Fruit fly (Drosophila melanogaster) whole organism, embryonic: ENCODE results near the gene dbo.

Experiments
- CG10543 ChIP-seq: fragments of 200-800 bp; sonication (Bioruptor generic); optimal IDR thresholded peaks from 3 replicates; lab custom pipeline; 2017; ENCODE audit warnings: missing biosample characterization, mild to moderate bottlenecking, missing genetic modification characterization, moderate library complexity
- CG11398 ChIP-seq: fragments of 200-800 bp; sonication (Bioruptor generic); optimal IDR thresholded peaks from 2 replicates; lab custom pipeline; 2016; ENCODE audit warnings: missing biosample characterization, missing genetic modification characterization
- CG12104 ChIP-seq: fragments of 200-800 bp; sonication (Bioruptor generic); optimal IDR thresholded peaks from 3 replicates; lab custom pipeline; 2016; ENCODE audit warnings: missing biosample characterization, missing genetic modification characterization
- CG12299 ChIP-seq: fragments of 200-800 bp; sonication (Bioruptor generic); optimal IDR thresholded peaks from 2 replicates; lab custom pipeline; 2018; ENCODE audit warnings: missing biosample characterization, mild to moderate bottlenecking, missing genetic modification characterization
- CG13424 ChIP-seq: fragments of 200-800 bp; sonication (Bioruptor generic); optimal IDR thresholded peaks from 2 replicates; lab custom pipeline; 2019; ENCODE audit warnings: missing biosample characterization, mild to moderate bottlenecking, missing genetic modification characterization, moderate library complexity
- CG14441 ChIP-seq: fragments of 200-800 bp; sonication (Bioruptor generic); IDR thresholded peaks from 2 replicates; pipeline ENCODE4 v1.3.6; 2022; ENCODE audit warnings: missing biosample characterization, missing genetic modification characterization
- CG1529 ChIP-seq: fragments of 200-800 bp; sonication (Bioruptor generic); optimal IDR thresholded peaks from 3 replicates; lab custom pipeline; 2018; ENCODE audit warnings: missing biosample characterization, missing genetic modification characterization
- CG17802 ChIP-seq: fragments of 200-800 bp; sonication (Bioruptor generic); optimal IDR thresholded peaks from 2 replicates; lab custom pipeline; 2018; ENCODE audit warnings: missing biosample characterization, mild to moderate bottlenecking, missing genetic modification characterization, moderate library complexity
- CG1792 ChIP-seq: fragments of 200-800 bp; sonication (Bioruptor generic); optimal IDR thresholded peaks from 2 replicates; lab custom pipeline; 2016; ENCODE audit warnings: missing biosample characterization, missing genetic modification characterization
- CG2875 ChIP-seq: fragments of 200-800 bp; sonication (Bioruptor generic); optimal IDR thresholded peaks from 2 replicates; lab custom pipeline; 2017; ENCODE audit warnings: missing biosample characterization, mild to moderate bottlenecking, missing genetic modification characterization, missing genetic modification reagents
- CG30020 ChIP-seq: fragments of 200-800 bp; optimal IDR thresholded peaks from 2 replicates; lab custom pipeline; 2019; ENCODE audit warnings: missing biosample characterization, mild to moderate bottlenecking, missing genetic modification characterization, moderate library complexity
- CG31365 ChIP-seq: fragments of 200-800 bp; sonication (Bioruptor generic); optimal IDR thresholded peaks from 2 replicates; lab custom pipeline; 2018; ENCODE audit warnings: missing biosample characterization, mild to moderate bottlenecking, missing genetic modification characterization
- CG31441 ChIP-seq: fragments of 200-800 bp; sonication (Bioruptor generic); IDR thresholded peaks from 2 replicates; pipeline ENCODE4 v1.3.6; 2022; ENCODE audit warnings: missing biosample characterization, missing genetic modification characterization
- CG6654 ChIP-seq: fragments of 200-800 bp; sonication (Bioruptor generic); optimal IDR thresholded peaks from 2 replicates; lab custom pipeline; 2017; ENCODE audit warnings: missing biosample characterization, mild to moderate bottlenecking, missing genetic modification characterization
- CG7556 ChIP-seq: fragments of 200-800 bp; sonication (Bioruptor generic); optimal IDR thresholded peaks from 2 replicates; lab custom pipeline; 2017; ENCODE audit warnings: missing biosample characterization, mild to moderate bottlenecking, missing genetic modification characterization
- CG8924 ChIP-seq: fragments of 200-800 bp; optimal IDR thresholded peaks from 3 replicates; lab custom pipeline; 2019; ENCODE audit warnings: missing biosample characterization, mild to moderate bottlenecking, missing genetic modification characterization, moderate library complexity
- Dfd ChIP-seq, 2 experiments: fragments of >200 bp; optimal IDR thresholded peaks; 2 replicates each; lab custom pipeline; 2017; ENCODE audit warnings: missing biosample characterization in 2 of 2, missing genetic modification characterization in 2 of 2
- Dll ChIP-seq: fragments of 200-800 bp; sonication (Bioruptor generic); IDR thresholded peaks from 4 replicates; pipeline ENCODE4 v1.3.6; 2022; ENCODE audit warnings: missing biosample characterization, missing genetic modification characterization; ENCODE audit not compliant: partially characterized antibody
- Doc3 ChIP-seq: fragments of 200-800 bp; sonication (Bioruptor generic); IDR thresholded peaks from 3 replicates; pipeline ENCODE4 v1.3.6; 2022; ENCODE audit warnings: missing biosample characterization, missing genetic modification characterization; ENCODE audit not compliant: partially characterized antibody
- Drgx ChIP-seq: fragments of 200-800 bp; sonication (Bioruptor generic); IDR thresholded peaks from 2 replicates; pipeline ENCODE4 v1.3.6; 2022; ENCODE audit warnings: missing biosample characterization, missing genetic modification characterization
- E2f2 ChIP-seq: fragments of 200-800 bp; sonication (Bioruptor generic); IDR thresholded peaks from 2 replicates; pipeline ENCODE4 v1.3.6; 2022; ENCODE audit warnings: missing biosample characterization, missing genetic modification characterization
- Fer2 ChIP-seq: fragments of 200-800 bp; sonication (Bioruptor generic); optimal IDR thresholded peaks from 2 replicates; lab custom pipeline; 2018; ENCODE audit warnings: missing biosample characterization, mild to moderate bottlenecking, missing genetic modification characterization, moderate library complexity
- GATAe ChIP-seq: fragments of 200-800 bp; sonication (Bioruptor generic); conservative IDR thresholded peaks from 2 replicates; pipeline ENCODE4 v1.3.6; 2022; ENCODE audit warnings: missing biosample characterization, missing genetic modification characterization
- HmgZ ChIP-seq: fragments of 200-800 bp; sonication (Bioruptor generic); optimal IDR thresholded peaks from 2 replicates; lab custom pipeline; 2018; ENCODE audit warnings: missing biosample characterization, mild to moderate bottlenecking, missing genetic modification characterization
- Jarid2 ChIP-seq: fragments of 200-800 bp; sonication (Bioruptor generic); optimal IDR thresholded peaks from 3 replicates; lab custom pipeline; 2017; ENCODE audit warnings: mild to moderate bottlenecking, missing biosample characterization, missing genetic modification reagents, missing genetic modification characterization
- Nf-YA ChIP-seq: fragments of 200-800 bp; sonication (Bioruptor generic); IDR thresholded peaks from 2 replicates; pipeline ENCODE4 v1.3.6; 2022; ENCODE audit warnings: missing biosample characterization, missing genetic modification characterization
- Ptx1 ChIP-seq: fragments of 200-800 bp; sonication (Bioruptor generic); IDR thresholded peaks from 2 replicates; pipeline ENCODE4 v1.3.6; 2022; ENCODE audit warnings: missing biosample characterization, missing genetic modification characterization
- Scr ChIP-seq: fragments of 200-800 bp; sonication (Bioruptor generic); IDR thresholded peaks from 2 replicates; pipeline ENCODE4 v1.3.6; 2022; ENCODE audit warnings: missing biosample characterization, missing genetic modification characterization; ENCODE audit not compliant: partially characterized antibody
- Sry-δ ChIP-seq: fragments of 200-800 bp; sonication (Bioruptor generic); optimal IDR thresholded peaks from 2 replicates; lab custom pipeline; 2016; ENCODE audit warnings: missing biosample characterization, missing genetic modification characterization
- Xrp1 ChIP-seq: fragments of 200-800 bp; sonication (Bioruptor generic); IDR thresholded peaks from 2 replicates; pipeline ENCODE4 v1.3.6; 2022; ENCODE audit warnings: missing biosample characterization, missing genetic modification characterization
- aop ChIP-seq: fragments of 200-800 bp; sonication (Bioruptor generic); IDR thresholded peaks from 2 replicates; pipeline ENCODE4 v1.3.6; 2022; ENCODE audit warnings: missing biosample characterization, missing genetic modification characterization
- ara ChIP-seq: fragments of 200-800 bp; sonication (Bioruptor generic); IDR thresholded peaks from 2 replicates; pipeline ENCODE4 v1.3.6; 2022; ENCODE audit warnings: missing biosample characterization, missing genetic modification characterization
- ase ChIP-seq: fragments of 200-800 bp; sonication (Bioruptor generic); IDR thresholded peaks from 3 replicates; pipeline ENCODE4 v1.3.6; 2022; ENCODE audit warnings: missing biosample characterization, missing genetic modification characterization
- chn ChIP-seq: fragments of 200-800 bp; sonication (Bioruptor generic); optimal IDR thresholded peaks from 2 replicates; lab custom pipeline; 2016; ENCODE audit warnings: missing biosample characterization, missing genetic modification characterization
- crol ChIP-seq: fragments of 200-800 bp; sonication (Bioruptor generic); IDR thresholded peaks from 2 replicates; pipeline ENCODE4 v1.3.6; 2022; ENCODE audit warnings: missing biosample characterization, missing genetic modification characterization
- ewg ChIP-seq: fragments of 200-800 bp; sonication (Bioruptor generic); optimal IDR thresholded peaks from 3 replicates; lab custom pipeline; 2017; ENCODE audit warnings: mild to moderate bottlenecking, missing biosample characterization, missing genetic modification reagents, missing genetic modification characterization
- exex ChIP-seq: fragments of 200-800 bp; sonication (Bioruptor generic); optimal IDR thresholded peaks from 4 replicates; lab custom pipeline; 2018; ENCODE audit warnings: missing biosample characterization, mild to moderate bottlenecking, missing genetic modification characterization, moderate library complexity
- fd102C ChIP-seq: fragments of 200-800 bp; sonication (Bioruptor generic); optimal IDR thresholded peaks from 2 replicates; lab custom pipeline; 2018; ENCODE audit warnings: missing biosample characterization, mild to moderate bottlenecking, missing genetic modification characterization, moderate library complexity
- h ChIP-seq: fragments of >200 bp; optimal IDR thresholded peaks from 2 replicates; lab custom pipeline; 2017
- hkb ChIP-seq, 2 experiments: fragments of 200-800 bp in 1 of 2; fragments of >200 bp in 1 of 2; sonication (Bioruptor generic) in 1 of 2; IDR thresholded peaks in 1 of 2; optimal IDR thresholded peaks in 1 of 2; 2 replicates each; pipeline versions ENCODE4 v1.3.6 to Lab custom; 2017 to 2022; ENCODE audit warnings: missing biosample characterization in 1 of 2, missing genetic modification characterization in 1 of 2
- jigr1 ChIP-seq: fragments of 200-800 bp; sonication (Bioruptor generic); IDR thresholded peaks from 3 replicates; pipeline ENCODE4 v1.3.6; 2022; ENCODE audit warnings: missing biosample characterization, missing genetic modification characterization
- lab ChIP-seq: fragments of 200-800 bp; sonication (Bioruptor generic); optimal IDR thresholded peaks from 3 replicates; lab custom pipeline; 2017; ENCODE audit warnings: missing biosample characterization, missing genetic modification characterization, mild to moderate bottlenecking, moderate library complexity, missing genetic modification reagents
- phol ChIP-seq: fragments of 200-800 bp; sonication (Bioruptor generic); optimal IDR thresholded peaks from 3 replicates; lab custom pipeline; 2018; ENCODE audit warnings: missing biosample characterization, mild to moderate bottlenecking, missing genetic modification characterization, moderate library complexity
- pnt ChIP-seq: fragments of 200-800 bp; sonication (Bioruptor generic); optimal IDR thresholded peaks from 3 replicates; lab custom pipeline; 2016; ENCODE audit warnings: missing biosample characterization, missing genetic modification characterization
- repo ChIP-seq: fragments of 200-800 bp; sonication (Bioruptor generic); optimal IDR thresholded peaks from 2 replicates; lab custom pipeline; 2016; ENCODE audit warnings: missing biosample characterization, missing genetic modification characterization
- scrt ChIP-seq: fragments of 200-800 bp; sonication (Bioruptor generic); optimal IDR thresholded peaks from 2 replicates; lab custom pipeline; 2018; ENCODE audit warnings: missing biosample characterization, mild to moderate bottlenecking, missing genetic modification characterization, moderate library complexity
- slou ChIP-seq: fragments of 200-800 bp; sonication (Bioruptor generic); optimal IDR thresholded peaks from 3 replicates; lab custom pipeline; 2016; ENCODE audit warnings: missing biosample characterization, missing genetic modification characterization
- tap ChIP-seq: fragments of 200-800 bp; optimal IDR thresholded peaks from 3 replicates; lab custom pipeline; 2019; ENCODE audit warnings: missing biosample characterization, mild to moderate bottlenecking, missing genetic modification characterization, moderate library complexity
- tup ChIP-seq: fragments of 200-800 bp; sonication (Bioruptor generic); optimal IDR thresholded peaks from 2 replicates; lab custom pipeline; 2016; ENCODE audit warnings: missing biosample characterization, mild to moderate bottlenecking, missing genetic modification characterization, moderate library complexity
- unpg ChIP-seq: fragments of 200-800 bp; sonication (Bioruptor generic); optimal IDR thresholded peaks from 3 replicates; lab custom pipeline; 2018; ENCODE audit warnings: missing biosample characterization, mild to moderate bottlenecking, missing genetic modification characterization, moderate library complexity

Gene dbo

DNA sequence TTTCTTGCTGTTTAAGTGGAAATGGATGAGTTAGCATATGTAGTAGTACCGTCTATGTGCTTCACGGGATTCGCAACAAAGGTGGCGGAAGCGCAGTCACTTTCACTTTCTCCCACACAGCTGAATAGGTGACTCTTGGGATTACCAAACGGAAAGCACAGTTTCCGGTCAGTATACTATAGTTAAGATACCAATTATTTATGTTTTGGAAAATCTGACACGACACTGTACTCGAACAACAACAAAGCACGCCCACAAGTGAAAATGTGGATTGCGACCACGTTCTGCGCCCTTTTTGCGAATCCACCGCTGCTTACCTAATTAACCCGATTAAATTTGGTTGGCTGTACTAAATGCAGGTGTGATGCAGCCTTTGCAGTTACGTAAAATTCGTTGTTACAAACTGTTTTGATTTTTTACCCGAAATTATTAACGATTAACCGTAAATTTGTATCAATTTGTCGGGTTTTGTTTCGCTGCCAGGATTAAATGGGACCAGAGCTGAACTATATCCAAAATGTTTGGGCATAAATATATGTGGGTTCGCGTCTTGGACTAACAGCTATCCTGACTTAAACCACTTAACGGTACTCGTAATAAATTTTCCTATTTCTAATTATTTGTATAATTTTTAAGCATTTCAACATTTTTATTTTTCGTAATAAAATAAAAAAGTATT lies 8.3 kb downstream of the dbo start, which contains the start of gene CG18081 (continued):
- TF ChIP-seq E2f2 (GFP tag; lab: Robert Waterston, UW) (peak; percentile 22; the same call in 1 of the 2 replicates), CG13424 (tag; lab: Kevin White, UChicago) (no peak), ase (GFP tag; lab: Robert Waterston, UW) (no peak), Scr (no peak), Dfd (GFP tag; optimal IDR thresholded peaks at IDR 0.05; lab: Kevin White, UChicago) (no peak), unpg (GFP tag; lab: Kevin White, UChicago) (no peak), Drgx (no peak), CG7556 (no peak), exex (tag; lab: Kevin White, UChicago) (peak; percentile 6), CG1792 (GFP tag; lab: Kevin White, UChicago) (no peak), GATAe (no peak), CG6654 (GFP tag; lab: Kevin White, UChicago) (no peak), hkb (optimal IDR thresholded peaks at IDR 0.05; lab: Kevin White, UChicago) (no peak), hkb (GFP tag; IDR thresholded peaks at IDR 0.05; lab: Robert Waterston, UW) (no peak), CG1529 (no peak), CG2875 (GFP tag; lab: Kevin White, UChicago) (no peak), CG12299 (tag; lab: Kevin White, UChicago) (no peak), CG11398 (GFP tag; lab: Kevin White, UChicago) (no peak), h (no peak), HmgZ (tag; lab: Kevin White, UChicago) (peak; percentile 60), CG31365 (tag; lab: Kevin White, UChicago) (no peak), repo (GFP tag; lab: Kevin White, UChicago) (no peak), chn (GFP tag; lab: Kevin White, UChicago) (no peak), CG17802 (tag; lab: Kevin White, UChicago) (no peak), CG14441 (GFP tag; lab: Robert Waterston, UW) (no peak), fd102C (GFP tag; lab: Kevin White, UChicago) (no peak), Xrp1 (GFP tag; lab: Robert Waterston, UW) (no peak), CG10543 (GFP tag; lab: Kevin White, UChicago) (no peak), tup (no peak), Dll (GFP tag; lab: Robert Waterston, UW) (no peak), crol (GFP tag; lab: Robert Waterston, UW) (no peak), pnt (GFP tag; lab: Kevin White, UChicago) (no peak), Fer2 (no peak), aop (GFP tag; lab: Robert Waterston, UW) (no peak), CG8924 (tag; lab: Kevin White, UChicago) (peak; percentile 15), CG31441 (0 out of 2 replicates have a peak, but pooled peaks have one; percentile 25), jigr1 (GFP tag; lab: Robert Waterston, UW) (no peak), tap (tag; lab: Kevin White, UChicago) (no peak), phol (tag; lab: Kevin White, UChicago) (peak; percentile 25), Ptx1 (GFP tag; lab: Robert Waterston, UW) (no peak), Doc3 (GFP tag; lab: Robert Waterston, UW) (no peak), CG12104 (no peak), ara (GFP tag; lab: Robert Waterston, UW) (no peak), Jarid2 (no peak), CG30020 (tag; lab: Kevin White, UChicago) (peak; percentile 34), slou (GFP tag; lab: Kevin White, UChicago) (no peak), scrt (GFP tag; lab: Kevin White, UChicago) (no peak), ewg (GFP tag; lab: Kevin White, UChicago) (no peak), Sry-δ (GFP tag; lab: Kevin White, UChicago) (peak; percentile 20), lab (GFP tag; lab: Kevin White, UChicago) (no peak), Nf-YA (no peak)
